Worm (Caenorhabditis elegans): ENCODE measurements around the gene F26H11.4.

F26H11.4 gene

DNA sequence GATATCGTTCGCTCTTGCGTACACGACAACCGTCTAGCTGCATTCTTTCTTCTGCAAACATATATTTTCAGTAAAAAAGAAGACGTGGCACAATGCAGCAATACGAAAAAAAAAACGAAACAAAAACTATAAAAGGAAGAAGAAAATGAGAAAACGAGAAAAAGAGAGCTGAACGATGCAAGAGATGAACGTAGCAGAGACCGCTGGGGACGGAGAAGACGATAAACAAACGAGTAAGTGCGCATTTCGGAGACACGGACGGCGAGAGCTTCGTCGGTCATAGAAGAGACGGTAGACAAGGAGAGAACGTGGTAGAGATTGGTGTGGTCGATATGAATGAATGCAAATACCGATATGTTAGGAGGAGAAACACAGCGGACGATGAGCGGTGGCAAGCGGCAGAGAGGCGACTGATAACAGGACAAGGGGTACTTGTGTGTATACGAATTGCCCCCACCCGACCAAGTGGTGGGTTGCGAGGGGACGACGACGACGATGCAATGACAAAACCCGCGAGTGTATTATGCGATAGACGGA, 29.6 kb downstream of the F26H11.4 start, which contains the start of gene K04B12.2 (continued):
- TF ChIP-seq unc-130 (GFP tag; optimal IDR thresholded peaks at IDR 0.05): no peak
- peak in 1 of 2 experiments; percentile 51 for TF ChIP-seq unc-62 (GFP tag; optimal IDR thresholded peaks at IDR 0.05 in 1 of 2)
- no peak for TF ChIP-seq unc-62 (tag; optimal IDR thresholded peaks at IDR 0.05)
- TF ChIP-seq ceh-44 (GFP tag; IDR thresholded peaks at IDR 0.05): no peak
- no peak for TF ChIP-seq ama-1 (optimal IDR thresholded peaks at IDR 0.05)
- TF ChIP-seq F26F4.8 (GFP tag; conservative IDR thresholded peaks at IDR 0.05): no peak
- TF ChIP-seq daf-19 (GFP tag; conservative IDR thresholded peaks at IDR 0.05): no peak
- TF ChIP-seq vab-7 (GFP tag; IDR thresholded peaks at IDR 0.05): no peak
- peak; percentile 95 for TF ChIP-seq nhr-77 (tag; optimal IDR thresholded peaks at IDR 0.05)
- peak; percentile 17; the same call in 1 of the 2 replicates for TF ChIP-seq set-16 (GFP tag; IDR thresholded peaks at IDR 0.05)
- TF ChIP-seq ZK546.5 (tag; optimal IDR thresholded peaks at IDR 0.05): no peak
- TF ChIP-seq mdt-29 (GFP tag; IDR thresholded peaks at IDR 0.05): no peak
- no peak for TF ChIP-seq nhr-237 (tag; optimal IDR thresholded peaks at IDR 0.05)
- TF ChIP-seq nhr-6 (tag; optimal IDR thresholded peaks at IDR 0.05): peak; percentile 84
- peak; percentile 63; the same call in 1 of the 2 replicates for TF ChIP-seq egl-43 (GFP tag; IDR thresholded peaks at IDR 0.05)
- no peak for TF ChIP-seq pha-4 (GFP tag; IDR thresholded peaks at IDR 0.05)
- peak; percentile 19 for TF ChIP-seq pha-4 (tag; optimal IDR thresholded peaks at IDR 0.05)
- TF ChIP-seq ZK337.2 (GFP tag; IDR thresholded peaks at IDR 0.05): no peak
- no peak for TF ChIP-seq fos-1 (tag; optimal IDR thresholded peaks at IDR 0.05)
- TF ChIP-seq F10B5.3 (tag; optimal IDR thresholded peaks at IDR 0.05): no peak
- peak; percentile 71 for TF ChIP-seq lin-38 (GFP tag; IDR thresholded peaks at IDR 0.05)
- peak; percentile 31 for TF ChIP-seq jun-1 (tag; optimal IDR thresholded peaks at IDR 0.05)
- TF ChIP-seq daf-12 (tag; optimal IDR thresholded peaks at IDR 0.05): no peak
- no peak for TF ChIP-seq F37D6.2 (tag; optimal IDR thresholded peaks at IDR 0.05)
- TF ChIP-seq nhr-28 (tag; optimal IDR thresholded peaks at IDR 0.05): peak; percentile 79
- TF ChIP-seq mdl-1 (tag; optimal IDR thresholded peaks at IDR 0.05): peak; percentile 36 to 76
- TF ChIP-seq ctbp-1 (GFP tag; IDR thresholded peaks at IDR 0.05): no peak
- no peak for TF ChIP-seq T20F7.1 (GFP tag; optimal IDR thresholded peaks at IDR 0.05)
- TF ChIP-seq ztf-11 (tag; optimal IDR thresholded peaks at IDR 0.05): no peak
- no peak for TF ChIP-seq cey-2 (tag; optimal IDR thresholded peaks at IDR 0.05; ENCODE audit: borderline replicate concordance, insufficient read depth)
- TF ChIP-seq hlh-11 (tag; optimal IDR thresholded peaks at IDR 0.05): peak; percentile 93
- no peak for TF ChIP-seq zag-1 (tag; optimal IDR thresholded peaks at IDR 0.05)
- no peak for TF ChIP-seq saeg-2 (GFP tag; IDR thresholded peaks at IDR 0.05)
- peak; percentile 71 for TF ChIP-seq lin-1 (GFP tag; IDR thresholded peaks at IDR 0.05)
- no peak for TF ChIP-seq snpc-1.2 (GFP tag; IDR thresholded peaks at IDR 0.05)
- no peak for TF ChIP-seq Y105C5A.15 (GFP tag; IDR thresholded peaks at IDR 0.05)

ce11 chrII:14441144-14441543, 32.7 kb downstream of the F26H11.4 start, which contains the start of gene smg-8:
Gene smg-8 (plus strand): TSS chrII:14441409.
- TF ChIP-seq nhr-77 (tag; optimal IDR thresholded peaks at IDR 0.05) (peak; percentile 88), nhr-25 (tag; optimal IDR thresholded peaks at IDR 0.05; ENCODE audit: borderline replicate concordance, insufficient read depth) (no peak), hlh-30 (tag; optimal IDR thresholded peaks at IDR 0.05; ENCODE audit: insufficient read depth) (peak; percentile 70), dpl-1 (GFP tag; optimal IDR thresholded peaks at IDR 0.05) (peak; percentile 96), jun-1 (tag; optimal IDR thresholded peaks at IDR 0.05) (no peak), ceh-44 (GFP tag; IDR thresholded peaks at IDR 0.05) (no peak), pha-4 (GFP tag; IDR thresholded peaks at IDR 0.05) (no peak), pha-4 (tag; optimal IDR thresholded peaks at IDR 0.05) (peak; percentile 93), ceh-32 (tag; optimal IDR thresholded peaks at IDR 0.05; ENCODE audit: poor library complexity) (no peak), madf-9 (GFP tag; conservative IDR thresholded peaks at IDR 0.05) (no peak), arid-1 (GFP tag; conservative IDR thresholded peaks at IDR 0.05) (no peak), mdl-1 (tag; optimal IDR thresholded peaks at IDR 0.05) (peak in 1 of 2 experiments; percentile 43), nhr-11 (tag; optimal IDR thresholded peaks at IDR 0.05) (peak; percentile 38), unc-130 (GFP tag; optimal IDR thresholded peaks at IDR 0.05) (no peak), ces-1 (GFP tag; optimal IDR thresholded peaks at IDR 0.05) (peak; percentile 26), lin-13 (GFP tag; optimal IDR thresholded peaks at IDR 0.05) (peak; percentile 31), fkh-10 (GFP tag; optimal IDR thresholded peaks at IDR 0.05) (peak; percentile 40), rbr-2 (tag; optimal IDR thresholded peaks at IDR 0.05) (no peak), fos-1 (tag; optimal IDR thresholded peaks at IDR 0.05) (no peak), lin-39 (tag; optimal IDR thresholded peaks at IDR 0.05) (no peak), unc-62 (GFP tag; optimal IDR thresholded peaks at IDR 0.05 in 1 of 2) (peak in 1 of 2 experiments; percentile 59), unc-62 (tag; optimal IDR thresholded peaks at IDR 0.05) (no peak), ceh-20 (GFP tag; IDR thresholded peaks at IDR 0.05) (0 out of 2 replicates have a peak, but pooled peaks have one; percentile 18), unc-39 (tag; optimal IDR thresholded peaks at IDR 0.05) (no peak)
